Worm (Caenorhabditis elegans) whole organism, young adult: ENCODE data around the gene C31E10.5.

Experiments
- B0019.2 ChIP-seq: fragments of 200-800 bp; sonication (Bioruptor generic); conservative IDR thresholded peaks from 2 replicates; pipeline ENCODE4 v1.3.6; 2022; ENCODE audit warnings: missing genetic modification reagents, missing genetic modification characterization, missing compliant biosample characterization
- B0261.1 ChIP-seq: sonication (generic microtip); optimal IDR thresholded peaks from 2 replicates; lab custom pipeline; 2016; ENCODE audit warnings: mild to moderate bottlenecking, missing genetic modification characterization, moderate library complexity, missing compliant biosample characterization
- B0336.3 ChIP-seq: fragments of 200-800 bp; sonication (Bioruptor generic); IDR thresholded peaks from 2 replicates; pipeline ENCODE4 v1.3.6; 2022; ENCODE audit warnings: missing genetic modification characterization, missing compliant biosample characterization
- C06A6.2 ChIP-seq: fragments of 200-800 bp; sonication (Bioruptor generic); conservative IDR thresholded peaks from 2 replicates; pipeline ENCODE4 v1.3.6; 2022; ENCODE audit warnings: missing genetic modification characterization, missing compliant biosample characterization
- F33H1.4 ChIP-seq: fragments of 200-800 bp; sonication (Bioruptor generic); IDR thresholded peaks from 2 replicates; pipeline ENCODE4 v1.3.6; 2022; ENCODE audit warnings: missing genetic modification reagents, missing genetic modification characterization, missing compliant biosample characterization
- F49E8.2 ChIP-seq: sonication (generic microtip); optimal IDR thresholded peaks from 3 replicates; lab custom pipeline; 2017; ENCODE audit warnings: missing genetic modification characterization, mild to moderate bottlenecking, missing compliant biosample characterization, antibody characterized with exemption, moderate library complexity; ENCODE audit not compliant: insufficient read depth
- F57A8.1 ChIP-seq: fragments of 200-800 bp; sonication (Bioruptor generic); optimal IDR thresholded peaks from 2 replicates; lab custom pipeline; 2018; ENCODE audit warnings: mild to moderate bottlenecking, missing genetic modification characterization, moderate library complexity, missing compliant biosample characterization
- ZK185.1 ChIP-seq: sonication (generic microtip); optimal IDR thresholded peaks from 2 replicates; lab custom pipeline; 2016; ENCODE audit warnings: mild to moderate bottlenecking, missing genetic modification characterization, missing compliant biosample characterization; ENCODE audit not compliant: poor library complexity, severe bottlenecking
- ama-1 ChIP-seq, 3 experiments: fragments of 150-350 bp in 1 of 3; sonication (generic microtip) in 2 of 3; optimal IDR thresholded peaks; 2 replicates each; lab custom pipeline; 2014 to 2018; ENCODE audit warnings: missing biosample characterization in 2 of 3, missing genetic modification characterization in 2 of 3, missing genetic modification reagents in 2 of 3
- attf-5 ChIP-seq: fragments of 200-800 bp; sonication (Bioruptor generic); optimal IDR thresholded peaks from 2 replicates; lab custom pipeline; 2018; ENCODE audit warnings: mild to moderate bottlenecking, missing genetic modification characterization, missing compliant biosample characterization
- ceh-100 ChIP-seq: fragments of 200-800 bp; sonication (Bioruptor generic); IDR thresholded peaks from 2 replicates; pipeline ENCODE4 v1.3.6; 2022; ENCODE audit warnings: missing genetic modification reagents, missing genetic modification characterization, missing compliant biosample characterization
- ceh-27 ChIP-seq: fragments of 200-800 bp; sonication (Bioruptor generic); optimal IDR thresholded peaks from 2 replicates; lab custom pipeline; 2018; ENCODE audit warnings: mild to moderate bottlenecking, missing genetic modification characterization, moderate library complexity, missing compliant biosample characterization
- ceh-58 ChIP-seq: fragments of 200-800 bp; sonication (Bioruptor generic); IDR thresholded peaks from 2 replicates; pipeline ENCODE4 v1.3.6; 2022; ENCODE audit warnings: missing genetic modification characterization, missing compliant biosample characterization
- die-1 ChIP-seq: sonication (generic microtip); optimal IDR thresholded peaks from 2 replicates; lab custom pipeline; 2016; ENCODE audit warnings: missing genotype, mild to moderate bottlenecking, missing genetic modification characterization, missing compliant biosample characterization
- dox-1 ChIP-seq: fragments of 200-800 bp; sonication (Bioruptor generic); IDR thresholded peaks from 2 replicates; pipeline ENCODE4 v1.3.6; 2022; ENCODE audit warnings: missing genetic modification reagents, missing genetic modification characterization, missing compliant biosample characterization
- hlh-26 ChIP-seq: fragments of 200-800 bp; sonication (Bioruptor generic); conservative IDR thresholded peaks from 2 replicates; pipeline ENCODE4 v1.3.6; 2022; ENCODE audit warnings: missing genetic modification reagents, missing genetic modification characterization, missing compliant biosample characterization
- let-526 ChIP-seq: fragments of 200-800 bp; sonication (Bioruptor generic); IDR thresholded peaks from 2 replicates; pipeline ENCODE4 v1.3.6; 2022; ENCODE audit warnings: missing genetic modification reagents, missing genetic modification characterization, missing compliant biosample characterization
- madf-10 ChIP-seq: sonication (generic microtip); optimal IDR thresholded peaks from 2 replicates; lab custom pipeline; 2016; ENCODE audit warnings: mild to moderate bottlenecking, missing genetic modification characterization, missing compliant biosample characterization
- mel-28 ChIP-seq: sonication (generic microtip); optimal IDR thresholded peaks from 2 replicates; lab custom pipeline; 2016; ENCODE audit warnings: borderline replicate concordance, mild to moderate bottlenecking, missing genetic modification characterization, missing compliant biosample characterization
- nhr-90 ChIP-seq: sonication (generic microtip); optimal IDR thresholded peaks from 2 replicates; lab custom pipeline; 2016; ENCODE audit warnings: missing genotype, mild to moderate bottlenecking, missing genetic modification characterization, missing compliant biosample characterization
- repo-1 ChIP-seq: sonication (generic microtip); optimal IDR thresholded peaks from 2 replicates; lab custom pipeline; 2017; ENCODE audit warnings: mild to moderate bottlenecking, missing genetic modification characterization, missing compliant biosample characterization
- sea-2 ChIP-seq: fragments of 200-800 bp; sonication (Bioruptor generic); IDR thresholded peaks from 2 replicates; pipeline ENCODE4 v1.3.6; 2022; ENCODE audit warnings: missing genetic modification characterization, missing compliant biosample characterization
- tbp1 ChIP-seq: fragments of 200-800 bp; sonication (Bioruptor generic); optimal IDR thresholded peaks from 2 replicates; lab custom pipeline; 2018; ENCODE audit warnings: mild to moderate bottlenecking, missing genetic modification characterization, missing compliant biosample characterization
- ztf-25 ChIP-seq: fragments of 200-800 bp; sonication (Bioruptor generic); IDR thresholded peaks from 2 replicates; pipeline ENCODE4 v1.3.6; 2022; ENCODE audit warnings: missing genetic modification reagents, missing genetic modification characterization, missing compliant biosample characterization
- ztf-6 ChIP-seq: fragments of 200-800 bp; sonication (Bioruptor generic); IDR thresholded peaks from 2 replicates; pipeline ENCODE4 v1.3.6; 2022; ENCODE audit warnings: missing genetic modification reagents, missing genetic modification characterization, missing compliant biosample characterization

The C31E10.5 gene

DNA sequence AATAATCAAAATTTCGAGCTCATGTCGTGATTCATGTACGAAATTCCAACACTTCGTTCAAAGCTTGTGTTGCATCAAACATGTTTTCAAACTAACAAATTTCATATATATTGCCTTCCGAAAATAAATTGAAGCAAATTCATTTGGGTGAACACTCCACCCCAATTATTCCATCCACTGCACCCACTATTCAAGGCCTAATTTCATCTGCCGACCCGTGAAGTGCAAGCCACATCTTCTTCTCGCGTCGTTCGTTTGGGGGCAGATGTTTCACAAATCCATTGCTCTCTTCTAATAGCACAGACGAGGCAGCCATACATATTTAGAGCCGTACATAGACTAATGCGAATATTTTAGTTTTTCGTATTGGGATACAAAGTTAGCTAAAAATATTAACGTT lies 51.5 kb downstream of the C31E10.5 start:
- TF ChIP-seq dox-1 (GFP tag; lab: Robert Waterston, UW) (no peak), nhr-90 (tag; lab: Kevin White, UChicago) (no peak), die-1 (tag; lab: Kevin White, UChicago) (no peak), hlh-26 (no peak), attf-5 (no peak), ceh-100 (GFP tag; lab: Robert Waterston, UW) (no peak), ceh-27 (GFP tag; lab: Kevin White, UChicago) (no peak), B0261.1 (tag; lab: Kevin White, UChicago) (no peak), madf-10 (tag; lab: Kevin White, UChicago) (no peak), ceh-58 (GFP tag; lab: Robert Waterston, UW) (no peak), ama-1 (optimal IDR thresholded peaks at IDR 0.05; lab: Kevin White, UChicago) (no peak), ama-1 (GFP tag; optimal IDR thresholded peaks at IDR 0.05; lab: Kevin White, UChicago) (no peak), B0336.3 (GFP tag; lab: Robert Waterston, UW) (no peak)
- TF ChIP-seq, all 124 proteins: peak for 0

DNA sequence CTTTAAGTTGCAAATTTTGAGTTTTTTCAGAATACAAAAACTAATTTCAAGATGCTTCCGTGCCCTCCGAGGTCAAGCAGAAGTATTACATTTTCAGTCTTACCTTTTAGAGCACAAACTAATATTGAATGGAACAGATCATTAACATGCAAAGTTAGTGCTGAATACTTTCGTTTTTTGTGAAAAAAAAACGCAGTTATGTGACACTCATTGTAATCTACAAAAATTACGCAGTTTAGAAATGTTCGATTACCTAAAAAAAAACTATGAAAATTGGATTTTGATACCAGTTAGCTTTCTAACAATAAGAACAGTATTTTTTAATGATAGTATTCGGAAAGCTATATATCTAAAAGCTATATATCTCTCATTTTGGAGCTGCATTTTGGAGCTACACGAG lies 53.8 kb downstream of the C31E10.5 start:
- TF ChIP-seq sea-2 (GFP tag; lab: Robert Waterston, UW) (no peak), ceh-58 (GFP tag; lab: Robert Waterston, UW) (no peak), repo-1 (no peak), F33H1.4 (no peak), ztf-6 (GFP tag; lab: Robert Waterston, UW) (no peak), let-526 (GFP tag; lab: Robert Waterston, UW) (no peak), C06A6.2 (GFP tag; lab: Robert Waterston, UW) (no peak), ztf-25 (GFP tag; lab: Robert Waterston, UW) (no peak), F49E8.2 (no peak), mel-28 (tag; lab: Kevin White, UChicago) (no peak), F57A8.1 (GFP tag; lab: Kevin White, UChicago) (no peak), B0019.2 (GFP tag; lab: Robert Waterston, UW) (no peak), tbp1 (no peak), ZK185.1 (tag; lab: Kevin White, UChicago) (no peak)
